Worm (Caenorhabditis elegans) whole organism, late embryonic: ENCODE measurements around the gene klf-3.

Experiments
- F13H6.1 ChIP-seq: sonication (generic microtip); optimal IDR thresholded peaks from 2 replicates; lab custom pipeline; 2016; ENCODE audit warnings: missing genetic modification characterization, missing compliant biosample characterization
- ceh-24 ChIP-seq: sonication (generic microtip); optimal IDR thresholded peaks from 2 replicates; lab custom pipeline; 2016; ENCODE audit warnings: mild to moderate bottlenecking, missing genetic modification characterization, missing compliant biosample characterization
- ceh-9 ChIP-seq: sonication (generic microtip); optimal IDR thresholded peaks from 2 replicates; lab custom pipeline; 2016; ENCODE audit warnings: mild to moderate bottlenecking, missing genetic modification characterization, inconsistent platforms, missing compliant biosample characterization
- gmeb-2 ChIP-seq: sonication (generic microtip); optimal IDR thresholded peaks from 2 replicates; lab custom pipeline; 2016; ENCODE audit warnings: missing genetic modification characterization, inconsistent platforms, missing compliant biosample characterization
- lim-6 ChIP-seq: sonication (generic microtip); optimal IDR thresholded peaks from 2 replicates; lab custom pipeline; 2016; ENCODE audit warnings: missing genetic modification characterization, missing compliant biosample characterization
- pha-2 ChIP-seq: sonication (generic microtip); optimal IDR thresholded peaks from 2 replicates; lab custom pipeline; 2017; ENCODE audit warnings: mild to moderate bottlenecking, missing genetic modification characterization, missing compliant biosample characterization
- pqm-1 ChIP-seq: sonication (generic microtip); optimal IDR thresholded peaks from 2 replicates; lab custom pipeline; 2016; ENCODE audit warnings: missing genetic modification characterization, missing compliant biosample characterization
- sox-2 ChIP-seq: fragments of 200-800 bp; sonication (Bioruptor generic); IDR thresholded peaks from 2 replicates; pipeline ENCODE4 v1.3.6; 2022; ENCODE audit warnings: missing genetic modification reagents, missing genetic modification characterization, missing compliant biosample characterization
- unc-55 ChIP-seq: sonication (generic microtip); optimal IDR thresholded peaks from 2 replicates; lab custom pipeline; 2017; ENCODE audit warnings: missing biosample characterization, missing genetic modification reagents, missing genetic modification characterization

ce11 chrII:6654284-6654683 lies 37.6 kb downstream of the klf-3 start, which contains the start of gene T19D12.9:
- TF ChIP-seq unc-55 (GFP tag; lab: Kevin White, UChicago) (no peak), sox-2 (no peak), pha-2 (tag; lab: Kevin White, UChicago) (no peak), gmeb-2 (no peak), ceh-9 (no peak), lim-6 (tag; lab: Kevin White, UChicago) (no peak), F13H6.1 (tag; lab: Kevin White, UChicago) (no peak), ceh-24 (tag; lab: Kevin White, UChicago) (no peak), pqm-1 (tag; lab: Kevin White, UChicago) (no peak)
